Fruit fly (Drosophila melanogaster) whole organism, prepupa: Measurements from ENCODE around the gene CG14971.

Experiments
- CG10631 ChIP-seq: fragments of 200-800 bp; sonication (Bioruptor generic); optimal IDR thresholded peaks from 2 replicates; lab custom pipeline; 2016; ENCODE audit warnings: missing biosample characterization, missing genetic modification characterization
- CG3919 ChIP-seq: fragments of 200-800 bp; sonication (Bioruptor generic); optimal IDR thresholded peaks from 3 replicates; lab custom pipeline; 2016; ENCODE audit warnings: missing biosample characterization, missing genetic modification characterization
- CG6808 ChIP-seq: fragments of 200-800 bp; sonication (Bioruptor generic); optimal IDR thresholded peaks from 3 replicates; lab custom pipeline; 2017; ENCODE audit warnings: missing biosample characterization, missing genetic modification characterization, mild to moderate bottlenecking, moderate library complexity, missing genetic modification reagents
- CG8319 ChIP-seq: fragments of 200-800 bp; sonication (Bioruptor generic); optimal IDR thresholded peaks from 3 replicates; lab custom pipeline; 2016; ENCODE audit warnings: missing biosample characterization, missing genetic modification characterization
- CG8632 ChIP-seq: fragments of 200-800 bp; sonication (Bioruptor generic); optimal IDR thresholded peaks from 3 replicates; lab custom pipeline; 2016; ENCODE audit warnings: missing biosample characterization, missing genetic modification characterization
- CG9139 ChIP-seq: fragments of 200-800 bp; sonication (Bioruptor generic); optimal IDR thresholded peaks from 3 replicates; lab custom pipeline; 2017; ENCODE audit warnings: missing biosample characterization, mild to moderate bottlenecking, missing genetic modification characterization
- Eip78C ChIP-seq: fragments of 200-800 bp; sonication (Bioruptor generic); peaks from one replicate; lab custom pipeline; 2016; ENCODE audit warnings: missing biosample characterization, missing genetic modification characterization
- Ets21C ChIP-seq: fragments of 200-800 bp; sonication (Bioruptor generic); optimal IDR thresholded peaks from 3 replicates; lab custom pipeline; 2016; ENCODE audit warnings: missing biosample characterization, missing genetic modification characterization
- Ets96B ChIP-seq: fragments of 200-800 bp; optimal IDR thresholded peaks from 2 replicates; lab custom pipeline; 2019; ENCODE audit warnings: missing biosample characterization, mild to moderate bottlenecking, missing genetic modification characterization, moderate library complexity
- Gug ChIP-seq: fragments of 200-800 bp; sonication (Bioruptor generic); IDR thresholded peaks from 2 replicates; pipeline ENCODE4 v1.3.6; 2022; ENCODE audit warnings: missing biosample characterization, missing genetic modification characterization
- Sox102F ChIP-seq: fragments of 200-800 bp; sonication (Bioruptor generic); optimal IDR thresholded peaks from 2 replicates; lab custom pipeline; 2016; ENCODE audit warnings: missing biosample characterization, mild to moderate bottlenecking, missing genetic modification characterization
- dsx ChIP-seq: fragments of 200-800 bp; optimal IDR thresholded peaks from 3 replicates; lab custom pipeline; 2019; ENCODE audit warnings: missing biosample characterization, mild to moderate bottlenecking, missing genetic modification characterization, moderate library complexity; ENCODE audit not compliant: poor library complexity, severe bottlenecking
- fd59A ChIP-seq: fragments of 200-800 bp; sonication (Bioruptor generic); optimal IDR thresholded peaks from 2 replicates; lab custom pipeline; 2017; ENCODE audit warnings: missing biosample characterization, mild to moderate bottlenecking, missing genetic modification characterization, missing genetic modification reagents
- topi ChIP-seq: fragments of 200-800 bp; sonication (Bioruptor generic); optimal IDR thresholded peaks from 3 replicates; lab custom pipeline; 2016; ENCODE audit warnings: missing biosample characterization, missing genetic modification characterization

dm6 chr3L:3436838-3437663, 34.1 kb downstream of the CG14971 start:
- TF ChIP-seq CG10631 (GFP tag; lab: Kevin White, UChicago) (peak; percentile 33), Gug (GFP tag; lab: Robert Waterston, UW) (peak; percentile 41; the same call in 1 of the 2 replicates), dsx (no peak), Ets96B (tag; lab: Kevin White, UChicago) (peak; percentile 24), CG3919 (GFP tag; lab: Kevin White, UChicago) (peak; percentile 37), topi (GFP tag; lab: Kevin White, UChicago) (peak; percentile 10), CG6808 (GFP tag; lab: Kevin White, UChicago) (no peak), Sox102F (GFP tag; lab: Kevin White, UChicago) (peak; percentile 40), fd59A (GFP tag; lab: Kevin White, UChicago) (no peak), CG8632 (GFP tag; lab: Kevin White, UChicago) (peak; percentile 52), CG9139 (GFP tag; lab: Kevin White, UChicago) (no peak), Ets21C (GFP tag; lab: Kevin White, UChicago) (no peak), Eip78C (peak; percentile 88), CG8319 (GFP tag; lab: Kevin White, UChicago) (no peak)
